Fruit fly (Drosophila melanogaster) whole organism, embryonic: ENCODE data around the gene Dlic.

ENCODE experiments used
- Adf1 ChIP-seq: fragments of 200-800 bp; sonication (Bioruptor generic); IDR thresholded peaks from 2 replicates; pipeline ENCODE4 v1.3.6; 2022; ENCODE audit warnings: missing biosample characterization, missing genetic modification characterization
- Awh ChIP-seq: fragments of 200-800 bp; sonication (Bioruptor generic); IDR thresholded peaks from 2 replicates; pipeline ENCODE4, ENCODE4 v1.3.6; 2022; ENCODE audit warnings: missing biosample characterization, missing genetic modification characterization
- CG1024 ChIP-seq: fragments of 200-800 bp; sonication (Bioruptor generic); IDR thresholded peaks from 2 replicates; pipeline ENCODE4 v1.3.6; 2022; ENCODE audit warnings: missing biosample characterization, missing genetic modification characterization
- CG10321 ChIP-seq: fragments of 200-800 bp; sonication (Bioruptor generic); IDR thresholded peaks from 2 replicates; pipeline ENCODE4 v1.3.6; 2022; ENCODE audit warnings: missing biosample characterization, missing genetic modification characterization
- CG13287 ChIP-seq: fragments of 200-800 bp; sonication (Bioruptor generic); IDR thresholded peaks from 2 replicates; pipeline ENCODE4 v1.3.6; 2022; ENCODE audit warnings: missing biosample characterization, missing genetic modification characterization; ENCODE audit not compliant: partially characterized antibody
- CG13424 ChIP-seq: fragments of 200-800 bp; sonication (Bioruptor generic); optimal IDR thresholded peaks from 2 replicates; lab custom pipeline; 2019; ENCODE audit warnings: missing biosample characterization, mild to moderate bottlenecking, missing genetic modification characterization, moderate library complexity
- CG14014 ChIP-seq: fragments of 200-800 bp; sonication (Bioruptor generic); IDR thresholded peaks from 2 replicates; pipeline ENCODE4 v1.3.6; 2022; ENCODE audit warnings: missing biosample characterization, missing genetic modification characterization
- CG15479 ChIP-seq: fragments of 200-800 bp; sonication (Bioruptor generic); optimal IDR thresholded peaks from 3 replicates; lab custom pipeline; 2019; ENCODE audit warnings: missing biosample characterization, mild to moderate bottlenecking, missing genetic modification characterization, moderate library complexity
- CG16815 ChIP-seq: fragments of 200-800 bp; sonication (Bioruptor generic); optimal IDR thresholded peaks from 3 replicates; lab custom pipeline; 2017; ENCODE audit warnings: missing biosample characterization, mild to moderate bottlenecking, missing genetic modification characterization
- CG18262 ChIP-seq: fragments of 200-800 bp; optimal IDR thresholded peaks from 3 replicates; lab custom pipeline; 2019; ENCODE audit warnings: missing biosample characterization, mild to moderate bottlenecking, missing genetic modification characterization, moderate library complexity
- CG2678 ChIP-seq: fragments of 200-800 bp; sonication (Bioruptor generic); optimal IDR thresholded peaks from 3 replicates; lab custom pipeline; 2019; ENCODE audit warnings: missing biosample characterization, mild to moderate bottlenecking, missing genetic modification characterization, moderate library complexity
- CG31365 ChIP-seq: fragments of 200-800 bp; sonication (Bioruptor generic); optimal IDR thresholded peaks from 2 replicates; lab custom pipeline; 2018; ENCODE audit warnings: missing biosample characterization, mild to moderate bottlenecking, missing genetic modification characterization
- CG31441 ChIP-seq: fragments of 200-800 bp; sonication (Bioruptor generic); IDR thresholded peaks from 2 replicates; pipeline ENCODE4 v1.3.6; 2022; ENCODE audit warnings: missing biosample characterization, missing genetic modification characterization
- CG34422 ChIP-seq: fragments of 200-800 bp; sonication (Bioruptor generic); IDR thresholded peaks from 3 replicates; pipeline ENCODE4 v1.3.6; 2022; ENCODE audit warnings: missing biosample characterization, missing genetic modification characterization
- CG3847 ChIP-seq: fragments of 200-800 bp; sonication (Bioruptor generic); IDR thresholded peaks from 2 replicates; pipeline ENCODE4 v1.3.6; 2022; ENCODE audit warnings: missing biosample characterization, missing genetic modification characterization
- CG4328 ChIP-seq: fragments of 200-800 bp; sonication (Bioruptor generic); optimal IDR thresholded peaks from 3 replicates; lab custom pipeline; 2017; ENCODE audit warnings: missing biosample characterization, missing genetic modification reagents, missing genetic modification characterization
- CG6175 ChIP-seq: fragments of 200-800 bp; sonication (Bioruptor generic); IDR thresholded peaks from 3 replicates; pipeline ENCODE4 v1.3.6; 2022; ENCODE audit warnings: missing biosample characterization, missing genetic modification characterization
- CG8089 ChIP-seq: fragments of 200-800 bp; sonication (Bioruptor generic); optimal IDR thresholded peaks from 3 replicates; lab custom pipeline; 2016; ENCODE audit warnings: missing biosample characterization, missing genetic modification characterization
- CG8290 ChIP-seq, 3 experiments: fragments of 200-800 bp; sonication (Bioruptor generic); optimal IDR thresholded peaks; 2 replicates each; lab custom pipeline; 2016 to 2019; ENCODE audit warnings: missing biosample characterization in 3 of 3, missing genetic modification characterization in 3 of 3, mild to moderate bottlenecking in 2 of 3, moderate library complexity in 1 of 3
- CG9609 ChIP-seq: fragments of 200-800 bp; sonication (Bioruptor generic); optimal IDR thresholded peaks from 3 replicates; lab custom pipeline; 2016; ENCODE audit warnings: missing biosample characterization, missing genetic modification characterization
- CG9876 ChIP-seq: fragments of 200-800 bp; sonication (Bioruptor generic); optimal IDR thresholded peaks from 2 replicates; lab custom pipeline; 2016; ENCODE audit warnings: missing biosample characterization, missing genetic modification characterization
- Camta ChIP-seq: fragments of 200-800 bp; sonication (Bioruptor generic); optimal IDR thresholded peaks from 2 replicates; lab custom pipeline; 2016; ENCODE audit warnings: missing biosample characterization, missing genetic modification characterization
- CoRest ChIP-seq: fragments of 200-800 bp; sonication (Bioruptor generic); optimal IDR thresholded peaks from 3 replicates; lab custom pipeline; 2018; ENCODE audit warnings: missing biosample characterization, mild to moderate bottlenecking, missing genetic modification characterization, moderate library complexity
- D19B ChIP-seq: fragments of 200-800 bp; sonication (Bioruptor generic); optimal IDR thresholded peaks from 2 replicates; lab custom pipeline; 2017; ENCODE audit warnings: missing biosample characterization, mild to moderate bottlenecking, missing genetic modification characterization
- Drgx ChIP-seq: fragments of 200-800 bp; sonication (Bioruptor generic); IDR thresholded peaks from 2 replicates; pipeline ENCODE4 v1.3.6; 2022; ENCODE audit warnings: missing biosample characterization, missing genetic modification characterization
- E2f1 ChIP-seq: fragments of 200-800 bp; sonication (Bioruptor generic); IDR thresholded peaks from 2 replicates; pipeline ENCODE4 v1.3.6; 2022; ENCODE audit warnings: missing biosample characterization, missing genetic modification characterization
- HLHmδ ChIP-seq: fragments of 200-800 bp; sonication (Bioruptor generic); optimal IDR thresholded peaks from 2 replicates; lab custom pipeline; 2018; ENCODE audit warnings: missing biosample characterization, mild to moderate bottlenecking, missing genetic modification characterization, moderate library complexity
- Hmr ChIP-seq: fragments of 200-800 bp; sonication (Bioruptor generic); optimal IDR thresholded peaks from 3 replicates; lab custom pipeline; 2017; ENCODE audit warnings: mild to moderate bottlenecking, missing biosample characterization, missing genetic modification reagents, missing genetic modification characterization
- Med ChIP-seq: fragments of 200-800 bp; sonication (Bioruptor generic); peaks from one replicate; lab custom pipeline; 2016; ENCODE audit warnings: missing biosample characterization, missing genetic modification characterization, mild to moderate bottlenecking, inconsistent platforms, moderate library complexity
- Scr ChIP-seq: fragments of 200-800 bp; sonication (Bioruptor generic); IDR thresholded peaks from 2 replicates; pipeline ENCODE4 v1.3.6; 2022; ENCODE audit warnings: missing biosample characterization, missing genetic modification characterization; ENCODE audit not compliant: partially characterized antibody
- Sry-δ ChIP-seq: fragments of 200-800 bp; sonication (Bioruptor generic); optimal IDR thresholded peaks from 2 replicates; lab custom pipeline; 2016; ENCODE audit warnings: missing biosample characterization, missing genetic modification characterization
- Taf1 ChIP-seq: fragments of 200-800 bp; sonication (Bioruptor generic); IDR thresholded peaks from 2 replicates; pipeline ENCODE4 v1.3.6; 2022; ENCODE audit warnings: missing biosample characterization, missing genetic modification characterization
- YL-1 ChIP-seq: fragments of 200-800 bp; sonication (Bioruptor generic); optimal IDR thresholded peaks from 3 replicates; lab custom pipeline; 2017; ENCODE audit warnings: missing biosample characterization, mild to moderate bottlenecking, missing genetic modification characterization
- bab2 ChIP-seq: fragments of 200-800 bp; sonication (Bioruptor generic); optimal IDR thresholded peaks from 2 replicates; lab custom pipeline; 2016; ENCODE audit warnings: missing biosample characterization, missing genetic modification characterization
- bcd ChIP-seq: fragments of 200-800 bp; sonication (Bioruptor generic); optimal IDR thresholded peaks from 2 replicates; lab custom pipeline; 2017; ENCODE audit warnings: missing biosample characterization, mild to moderate bottlenecking, missing genetic modification characterization
- btn ChIP-seq: fragments of 200-800 bp; sonication (Bioruptor generic); optimal IDR thresholded peaks from 2 replicates; lab custom pipeline; 2016; ENCODE audit warnings: missing biosample characterization, missing genetic modification characterization
- ci ChIP-seq: fragments of 200-800 bp; sonication (Bioruptor generic); IDR thresholded peaks from 3 replicates; pipeline ENCODE4 v1.3.6; 2022; ENCODE audit warnings: missing biosample characterization, missing genetic modification characterization
- en ChIP-seq: fragments of 200-800 bp; sonication (Bioruptor generic); optimal IDR thresholded peaks from 2 replicates; lab custom pipeline; 2016; ENCODE audit warnings: missing biosample characterization, missing genetic modification characterization
- fu2 ChIP-seq: fragments of 200-800 bp; sonication (Bioruptor generic); optimal IDR thresholded peaks from 2 replicates; lab custom pipeline; 2016; ENCODE audit warnings: missing biosample characterization, missing genetic modification characterization
- gcm2 ChIP-seq: fragments of 200-800 bp; sonication (Bioruptor generic); optimal IDR thresholded peaks from 2 replicates; lab custom pipeline; 2016; ENCODE audit warnings: missing biosample characterization, missing genetic modification characterization
- ind ChIP-seq: fragments of 200-800 bp; sonication (Bioruptor generic); optimal IDR thresholded peaks from 3 replicates; lab custom pipeline; 2016; ENCODE audit warnings: missing biosample characterization, missing genetic modification characterization
- insv ChIP-seq, 2 experiments: fragments of 200-800 bp; sonication (Bioruptor generic); optimal IDR thresholded peaks; 3 replicates each; lab custom pipeline; 2016 to 2018; ENCODE audit warnings: missing biosample characterization in 2 of 2, missing genetic modification characterization in 2 of 2
- kah ChIP-seq: fragments of 200-800 bp; sonication (Bioruptor generic); optimal IDR thresholded peaks from 2 replicates; lab custom pipeline; 2018; ENCODE audit warnings: missing biosample characterization, mild to moderate bottlenecking, missing genetic modification characterization
- lmd ChIP-seq: fragments of 200-800 bp; sonication (Bioruptor generic); IDR thresholded peaks from 2 replicates; pipeline ENCODE4 v1.3.6; 2022; ENCODE audit warnings: missing biosample characterization, missing genetic modification characterization
- psq ChIP-seq: fragments of 200-800 bp; sonication (Bioruptor generic); optimal IDR thresholded peaks from 2 replicates; lab custom pipeline; 2017; ENCODE audit warnings: missing biosample characterization, missing genetic modification characterization
- ranshi ChIP-seq: fragments of 200-800 bp; sonication (Bioruptor generic); IDR thresholded peaks from 2 replicates; pipeline ENCODE4 v1.3.6; 2022; ENCODE audit warnings: missing biosample characterization, missing genetic modification characterization
- shn ChIP-seq: fragments of 200-800 bp; sonication (Bioruptor generic); optimal IDR thresholded peaks from 3 replicates; lab custom pipeline; 2016; ENCODE audit warnings: missing biosample characterization, missing genetic modification characterization
- tup ChIP-seq: fragments of 200-800 bp; sonication (Bioruptor generic); optimal IDR thresholded peaks from 2 replicates; lab custom pipeline; 2016; ENCODE audit warnings: missing biosample characterization, mild to moderate bottlenecking, missing genetic modification characterization, moderate library complexity
- zen2 ChIP-seq: fragments of 200-800 bp; sonication (Bioruptor generic); IDR thresholded peaks from 3 replicates; pipeline ENCODE4 v1.3.6; 2022; ENCODE audit warnings: missing biosample characterization, missing genetic modification characterization; ENCODE audit not compliant: partially characterized antibody
- zfh1 ChIP-seq: fragments of 200-800 bp; sonication (Bioruptor generic); IDR thresholded peaks from 3 replicates; pipeline ENCODE4 v1.3.6; 2022; ENCODE audit warnings: missing biosample characterization, missing genetic modification characterization

Dlic gene

dm6 chrX:11108845-11109450 is 45.3 kb upstream of the Dlic start:
- TF ChIP-seq ranshi (0 out of 2 replicates have a peak, but pooled peaks have one; percentile 13), YL-1 (GFP tag; lab: Kevin White, UChicago) (peak; percentile 49), D19B (GFP tag; lab: Kevin White, UChicago) (no peak), CG3847 (GFP tag; lab: Robert Waterston, UW) (no peak), CoRest (tag; lab: Kevin White, UChicago) (peak; percentile 9), bcd (GFP tag; lab: Kevin White, UChicago) (no peak), shn (GFP tag; lab: Kevin White, UChicago) (no peak), lmd (GFP tag; lab: Robert Waterston, UW) (no peak), Drgx (GFP tag; lab: Robert Waterston, UW) (peak; percentile 16; the same call in 1 of the 2 replicates), en (GFP tag; lab: Kevin White, UChicago) (no peak), CG2678 (tag; lab: Kevin White, UChicago) (no peak), Taf1 (GFP tag; lab: Robert Waterston, UW) (no peak), CG13287 (no peak), Awh (GFP tag; lab: Robert Waterston, UW) (no peak), Adf1 (GFP tag; lab: Robert Waterston, UW) (no peak), Sry-δ (no peak), E2f1 (no peak), Scr (GFP tag; lab: Robert Waterston, UW) (no peak), Hmr (GFP tag; lab: Kevin White, UChicago) (no peak), CG1024 (GFP tag; lab: Robert Waterston, UW) (no peak), insv (GFP tag; optimal IDR thresholded peaks at IDR 0.05; lab: Kevin White, UChicago) (peak in 1 of 2 experiments; percentile 89), CG13424 (tag; lab: Kevin White, UChicago) (peak; percentile 25), CG31365 (tag; lab: Kevin White, UChicago) (peak; percentile 98), Med (GFP tag; lab: Kevin White, UChicago) (peak; percentile 36), CG16815 (GFP tag; lab: Kevin White, UChicago) (no peak), CG8290 (GFP tag; optimal IDR thresholded peaks at IDR 0.05; lab: Kevin White, UChicago) (no peak), CG8290 (tag; optimal IDR thresholded peaks at IDR 0.05; lab: Kevin White, UChicago) (peak in 1 of 2 experiments; percentile 16), CG8089 (no peak), HLHmδ (GFP tag; lab: Kevin White, UChicago) (no peak), tup (no peak), zen2 (no peak), ci (0 out of 3 replicates have a peak, but pooled peaks have one; percentile 7), CG18262 (tag; lab: Kevin White, UChicago) (no peak), CG9876 (GFP tag; lab: Kevin White, UChicago) (no peak), CG31441 (no peak), kah (no peak), ind (GFP tag; lab: Kevin White, UChicago) (peak; percentile 22), btn (no peak), bab2 (GFP tag; lab: Kevin White, UChicago) (no peak), CG14014 (peak; percentile 19; the same call in 1 of the 2 replicates), CG9609 (GFP tag; lab: Kevin White, UChicago) (no peak), CG15479 (peak; percentile 82), CG4328 (GFP tag; lab: Kevin White, UChicago) (no peak), Camta (GFP tag; lab: Kevin White, UChicago) (no peak), CG6175 (GFP tag; lab: Robert Waterston, UW) (no peak), psq (GFP tag; lab: Kevin White, UChicago) (no peak), CG34422 (peak; percentile 74; the same call in 2 of the 3 replicates), CG10321 (GFP tag; lab: Robert Waterston, UW) (no peak), zfh1 (GFP tag; lab: Robert Waterston, UW) (no peak), fu2 (no peak), gcm2 (no peak)
